Worm (Caenorhabditis elegans) whole organism, L4/young adult: ENCODE measurements around the gene F35H8.1.

Experiments
- W03F9.2 ChIP-seq: fragments of 150-350 bp; optimal IDR thresholded peaks from 2 replicates; lab custom pipeline; 2014; ENCODE audit warnings: missing biosample characterization, missing genetic modification characterization
- dao-5 ChIP-seq: sonication (generic microtip); optimal IDR thresholded peaks from 2 replicates; lab custom pipeline; 2016; ENCODE audit warnings: missing genotype, missing genetic modification characterization, moderate library complexity, missing compliant biosample characterization
- him-1 ChIP-seq: sonication (generic microtip); optimal IDR thresholded peaks from 2 replicates; lab custom pipeline; 2016; ENCODE audit warnings: missing genotype, missing genetic modification reagents, missing genetic modification characterization, missing compliant biosample characterization

The F35H8.1 gene

DNA sequence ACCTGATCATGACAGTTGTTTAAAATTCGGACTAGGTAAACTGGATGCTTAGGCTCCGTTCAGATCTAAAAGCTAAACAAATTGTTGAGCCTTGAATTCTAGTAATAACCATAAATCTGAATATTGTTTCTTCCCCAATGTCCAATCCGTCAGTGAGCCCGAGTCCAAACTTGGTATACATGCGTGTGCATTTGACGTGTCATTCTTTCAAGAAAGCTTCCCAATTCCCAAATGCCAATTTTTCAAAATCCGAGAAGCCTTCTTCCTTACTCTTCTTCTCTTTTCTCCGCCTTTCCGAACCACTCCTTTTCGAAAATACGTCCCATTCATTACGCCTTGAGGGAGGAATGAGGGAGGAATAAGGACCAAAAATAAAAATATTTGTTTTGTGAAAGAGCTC, 23.6 kb upstream of the F35H8.1 start:
- no peak for TF ChIP-seq him-1 (tag; lab: Kevin White, UChicago)
- TF ChIP-seq W03F9.2 (tag; lab: Kevin White, UChicago), result no peak
- no peak for TF ChIP-seq dao-5 (tag; lab: Kevin White, UChicago)

ce11 chrII:9575670-9576069, 22.6 kb upstream of the F35H8.1 start, which contains the start of gene exc-7:
TSS of gene exc-7 (plus strand) at chrII:9575970.
- TF ChIP-seq dao-5 (tag; lab: Kevin White, UChicago) (no peak), him-1 (tag; lab: Kevin White, UChicago) (no peak), W03F9.2 (tag; lab: Kevin White, UChicago) (no peak)

ce11 chrII:9574406-9574805, 21.3 kb upstream of the F35H8.1 start:
- TF ChIP-seq dao-5 (tag; lab: Kevin White, UChicago) (no peak), him-1 (tag; lab: Kevin White, UChicago) (no peak), W03F9.2 (tag; lab: Kevin White, UChicago) (no peak)

- TF ChIP-seq W03F9.2 (tag; lab: Kevin White, UChicago), result no peak
- TF ChIP-seq dao-5 (tag; lab: Kevin White, UChicago), result no peak
- no peak for TF ChIP-seq him-1 (tag; lab: Kevin White, UChicago)
Measured at ce11 chrII:9573412-9573811, 20.3 kb upstream of the F35H8.1 start.

DNA sequence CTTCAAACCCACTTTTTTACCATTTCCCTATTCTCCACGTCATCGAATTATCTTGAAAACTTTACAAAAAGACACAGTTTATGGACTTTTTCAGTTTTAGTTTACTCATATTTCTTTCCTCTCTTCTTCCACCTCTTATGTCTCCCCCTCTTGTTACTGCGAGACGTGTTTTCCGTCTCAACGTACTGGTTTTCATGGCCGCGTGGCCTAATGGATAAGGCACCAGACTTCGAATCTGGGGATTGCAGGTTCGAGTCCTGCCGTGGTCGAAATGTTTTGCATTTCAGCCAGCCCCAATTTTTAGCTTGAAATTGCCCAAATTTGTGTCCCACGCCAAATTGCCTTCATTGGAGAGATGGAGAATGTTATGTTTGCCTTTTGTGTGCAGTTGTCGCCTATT, 13.0 kb upstream of the F35H8.1 start:
- peak; percentile 80 for TF ChIP-seq dao-5 (tag; lab: Kevin White, UChicago)
- peak; percentile 49 for TF ChIP-seq him-1 (tag; lab: Kevin White, UChicago)
- no peak for TF ChIP-seq W03F9.2 (tag; lab: Kevin White, UChicago)

ce11 chrII:9560895-9561294, 7.8 kb upstream of the F35H8.1 start:
- TF ChIP-seq dao-5 (tag; lab: Kevin White, UChicago) (no peak), W03F9.2 (tag; lab: Kevin White, UChicago) (no peak), him-1 (tag; lab: Kevin White, UChicago) (no peak)

DNA sequence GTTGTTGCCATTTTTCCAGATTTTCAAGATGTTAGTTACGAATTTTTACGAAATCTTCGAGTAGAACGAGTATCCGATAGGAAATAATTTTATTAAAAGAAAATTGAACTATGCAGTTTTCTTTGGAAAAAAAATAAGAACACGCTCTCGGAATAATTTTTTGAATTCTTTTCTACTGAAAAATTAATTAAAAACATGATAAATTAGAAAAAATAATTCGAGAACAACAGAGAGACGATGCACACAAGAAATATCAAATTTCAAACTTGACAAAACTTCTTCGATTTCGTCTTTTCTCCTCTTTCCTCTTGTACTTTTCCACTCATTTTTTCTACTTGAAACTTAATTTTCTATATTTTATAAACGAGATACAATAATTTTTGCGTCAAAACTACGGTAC, 6.8 kb upstream of the F35H8.1 start, which contains the start of gene F35H8.4:
TSS of gene F35H8.4 (minus strand) at position 101 of the 400 bp plus-strand sequence.
- TF ChIP-seq dao-5 (tag; lab: Kevin White, UChicago) (no peak), W03F9.2 (tag; lab: Kevin White, UChicago) (no peak), him-1 (tag; lab: Kevin White, UChicago) (no peak)

DNA sequence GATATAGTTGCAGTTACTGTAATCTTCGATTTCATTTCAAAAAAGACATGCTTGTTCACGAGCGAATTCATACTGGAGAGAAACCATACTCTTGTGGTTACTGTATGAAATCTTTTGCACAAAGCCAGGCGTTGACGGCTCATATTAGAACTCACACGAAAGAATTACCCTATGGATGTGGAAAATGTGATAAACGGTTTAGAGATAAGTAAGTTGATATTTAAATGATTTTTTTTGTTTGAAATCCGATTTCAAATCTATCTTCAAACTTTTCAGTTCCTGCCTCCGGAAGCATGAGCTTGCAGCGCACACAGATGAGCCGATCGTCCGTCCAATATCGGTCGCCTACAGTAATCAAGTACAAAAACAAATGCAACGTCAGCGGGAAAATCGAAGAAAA, 5.8 kb upstream of the F35H8.1 start:
- TF ChIP-seq him-1 (tag; lab: Kevin White, UChicago), result no peak
- TF ChIP-seq dao-5 (tag; lab: Kevin White, UChicago), result no peak
- TF ChIP-seq W03F9.2 (tag; lab: Kevin White, UChicago), result no peak

DNA sequence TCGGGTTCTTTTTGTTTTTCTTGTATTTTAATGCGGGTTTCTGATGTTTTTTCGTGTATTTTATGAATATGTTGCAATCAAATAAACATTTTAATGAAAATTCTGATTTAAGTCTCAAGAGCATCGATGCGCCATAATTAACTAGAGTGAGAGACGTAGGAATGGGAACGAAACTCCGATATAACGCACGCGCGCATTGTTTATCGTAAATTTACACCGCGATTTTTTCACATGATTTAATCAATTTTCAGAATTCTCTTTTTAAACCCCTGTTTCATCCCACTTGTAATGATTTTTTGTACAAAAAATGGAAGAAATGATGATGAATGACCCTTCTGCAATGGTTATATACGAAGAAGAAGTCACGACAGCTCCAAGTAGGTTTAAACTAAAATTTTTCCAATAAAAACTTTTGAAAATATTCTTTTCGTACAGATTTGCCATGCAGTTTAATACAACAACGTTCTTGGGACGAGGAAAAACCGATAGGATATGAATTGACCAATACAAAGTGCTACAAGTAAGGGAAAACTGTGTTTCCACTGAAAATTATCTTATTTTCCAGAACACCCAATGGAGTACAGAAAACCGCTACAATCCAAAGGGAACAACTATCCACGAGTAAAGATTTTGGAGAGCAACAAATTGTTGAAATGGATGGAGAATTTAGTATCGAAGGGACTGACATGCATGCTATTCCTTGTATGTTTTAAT, 4.5 kb upstream of the F35H8.1 start, which contains the start of gene zfp-2:
TSS of gene zfp-2 (plus strand) at position 214 of the 714 bp plus-strand sequence.
- TF ChIP-seq W03F9.2 (tag; lab: Kevin White, UChicago) (no peak), him-1 (tag; lab: Kevin White, UChicago) (no peak), dao-5 (tag; lab: Kevin White, UChicago) (no peak)

DNA sequence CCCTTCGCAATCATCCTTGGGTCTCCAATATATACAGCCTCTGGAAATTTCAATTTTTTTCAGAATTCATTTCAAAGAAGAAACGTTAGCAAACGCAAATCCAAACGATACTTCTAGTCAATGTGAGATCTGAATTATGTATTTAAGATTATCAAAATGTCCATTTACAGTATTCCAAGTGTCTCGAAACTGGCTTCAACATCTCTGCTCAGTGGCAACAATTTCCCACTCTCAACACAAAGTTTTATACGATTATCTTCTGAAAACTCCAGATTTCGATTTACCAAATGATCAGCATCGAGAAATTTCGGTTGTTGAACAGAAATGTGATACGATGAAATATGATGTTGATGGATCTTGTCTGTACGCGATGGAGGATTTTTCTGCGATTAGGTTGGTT, 3.5 kb upstream of the F35H8.1 start:
- no peak for TF ChIP-seq W03F9.2 (tag; lab: Kevin White, UChicago)
- no peak for TF ChIP-seq him-1 (tag; lab: Kevin White, UChicago)
- TF ChIP-seq dao-5 (tag; lab: Kevin White, UChicago), result no peak

DNA sequence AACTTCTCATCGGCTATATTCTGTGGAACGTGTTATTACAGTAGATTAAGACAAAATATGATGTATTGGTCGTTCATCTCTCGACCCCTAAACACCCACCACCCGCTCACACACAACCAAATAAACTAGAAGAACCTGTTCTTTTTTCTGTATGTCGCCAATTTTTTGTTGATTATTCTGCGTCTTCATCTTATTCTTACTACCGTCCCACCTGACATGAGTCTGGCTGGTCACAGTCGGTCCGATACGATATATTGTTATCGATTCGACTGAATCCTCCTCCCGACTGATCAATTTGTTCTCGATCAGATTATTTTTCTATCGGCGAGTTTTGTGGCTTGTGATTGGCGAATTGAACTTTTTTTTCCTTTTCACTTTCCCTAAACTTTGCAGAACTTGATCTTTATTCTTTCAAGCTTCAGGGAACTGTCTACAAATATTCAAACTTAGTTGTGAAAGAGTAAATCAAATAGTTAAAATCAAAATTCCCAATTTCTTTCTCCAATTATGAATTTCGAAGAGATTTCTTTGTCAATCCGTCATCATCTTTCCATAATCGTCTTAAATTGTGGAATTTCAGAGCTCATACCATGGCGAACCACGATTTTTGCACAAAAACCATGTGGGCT, 2.0 kb upstream of the F35H8.1 start, which contains the start of gene F35H8.2:
TSS of gene F35H8.2 (plus strand) at position 579 of the 629 bp plus-strand sequence.
- TF ChIP-seq W03F9.2 (tag; lab: Kevin White, UChicago), result no peak
- TF ChIP-seq him-1 (tag; lab: Kevin White, UChicago), result no peak
- no peak for TF ChIP-seq dao-5 (tag; lab: Kevin White, UChicago)

- TF ChIP-seq W03F9.2 (tag; lab: Kevin White, UChicago) (no peak), dao-5 (tag; lab: Kevin White, UChicago) (no peak), him-1 (tag; lab: Kevin White, UChicago) (no peak)
Measured at ce11 chrII:9551536-9551935, 1.5 kb downstream of the F35H8.1 start, which contains the start of gene F35H8.12. TSS of gene F35H8.12 (plus strand) at chrII:9551836.

DNA sequence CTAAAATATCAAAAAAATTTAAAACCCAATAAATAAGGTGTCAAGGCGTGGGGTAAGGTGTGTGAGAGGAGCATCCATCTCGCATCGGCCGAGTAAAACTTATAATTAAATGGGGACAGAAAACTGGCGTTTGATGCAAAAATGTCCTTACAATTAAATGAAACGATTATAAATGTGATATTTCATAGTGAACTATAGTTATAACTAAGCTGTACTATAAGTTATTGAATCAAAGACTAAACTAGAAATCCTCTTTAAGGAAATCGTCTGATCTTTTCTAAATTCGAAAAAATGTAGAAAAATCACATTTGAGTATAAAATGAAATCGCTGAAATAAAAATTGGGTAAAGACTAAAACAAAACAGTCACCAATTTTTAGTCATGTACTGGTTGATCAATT, 2.4 kb downstream of the F35H8.1 start, which contains the start of gene sra-6:
TSS of gene sra-6 (minus strand) at position 101 of the 400 bp plus-strand sequence.
- TF ChIP-seq dao-5 (tag; lab: Kevin White, UChicago) (no peak), W03F9.2 (tag; lab: Kevin White, UChicago) (no peak), him-1 (tag; lab: Kevin White, UChicago) (no peak)
